Fruit fly (Drosophila melanogaster) whole organism, embryonic: ENCODE measurements around the gene CG4313.

Source experiments
- B-H2 ChIP-seq: fragments of 200-800 bp; sonication (Bioruptor generic); optimal IDR thresholded peaks from 2 replicates; lab custom pipeline; 2018; ENCODE audit warnings: missing biosample characterization, mild to moderate bottlenecking, missing genetic modification characterization
- Bgb ChIP-seq: fragments of 200-800 bp; sonication (Bioruptor generic); IDR thresholded peaks from 2 replicates; pipeline ENCODE4 v1.3.6; 2022; ENCODE audit warnings: missing biosample characterization, missing genetic modification characterization; ENCODE audit not compliant: partially characterized antibody
- Bteb2 ChIP-seq: fragments of 200-800 bp; sonication (Bioruptor generic); optimal IDR thresholded peaks from 2 replicates; lab custom pipeline; 2016; ENCODE audit warnings: missing biosample characterization, missing genetic modification characterization
- CG10321 ChIP-seq: fragments of 200-800 bp; sonication (Bioruptor generic); IDR thresholded peaks from 2 replicates; pipeline ENCODE4 v1.3.6; 2022; ENCODE audit warnings: missing biosample characterization, missing genetic modification characterization
- CG10366 ChIP-seq: fragments of 200-800 bp; sonication (Bioruptor generic); IDR thresholded peaks from 2 replicates; pipeline ENCODE4 v1.3.6; 2022; ENCODE audit warnings: missing biosample characterization, missing genetic modification characterization
- CG10431 ChIP-seq: fragments of 200-800 bp; sonication (Bioruptor generic); optimal IDR thresholded peaks from 3 replicates; lab custom pipeline; 2018; ENCODE audit warnings: missing biosample characterization, mild to moderate bottlenecking, missing genetic modification characterization
- CG10959 ChIP-seq: fragments of 200-800 bp; sonication (Bioruptor generic); IDR thresholded peaks from 2 replicates; pipeline ENCODE4 v1.3.6; 2022; ENCODE audit warnings: missing biosample characterization, missing genetic modification characterization
- CG12391 ChIP-seq: fragments of 200-800 bp; sonication (Bioruptor generic); optimal IDR thresholded peaks from 3 replicates; lab custom pipeline; 2018; ENCODE audit warnings: missing biosample characterization, mild to moderate bottlenecking, missing genetic modification characterization, moderate library complexity
- CG12942 ChIP-seq: fragments of 200-800 bp; sonication (Bioruptor generic); optimal IDR thresholded peaks from 3 replicates; lab custom pipeline; 2016; ENCODE audit warnings: missing biosample characterization, missing genetic modification characterization
- CG14441 ChIP-seq: fragments of 200-800 bp; sonication (Bioruptor generic); IDR thresholded peaks from 2 replicates; pipeline ENCODE4 v1.3.6; 2022; ENCODE audit warnings: missing biosample characterization, missing genetic modification characterization
- CG1529 ChIP-seq: fragments of 200-800 bp; sonication (Bioruptor generic); optimal IDR thresholded peaks from 3 replicates; lab custom pipeline; 2018; ENCODE audit warnings: missing biosample characterization, missing genetic modification characterization
- CG1602 ChIP-seq: fragments of 200-800 bp; sonication (Bioruptor generic); optimal IDR thresholded peaks from 3 replicates; lab custom pipeline; 2016; ENCODE audit warnings: missing biosample characterization, missing genetic modification characterization
- CG16863 ChIP-seq: fragments of 200-800 bp; sonication (Bioruptor generic); optimal IDR thresholded peaks from 3 replicates; lab custom pipeline; 2016; ENCODE audit warnings: missing biosample characterization, missing genetic modification characterization
- CG2129 ChIP-seq: fragments of 200-800 bp; sonication (Bioruptor generic); IDR thresholded peaks from 2 replicates; pipeline ENCODE4 v1.3.6; 2022; ENCODE audit warnings: missing biosample characterization, missing genetic modification characterization; ENCODE audit not compliant: partially characterized antibody
- CG2889 ChIP-seq: fragments of 200-800 bp; sonication (Bioruptor generic); IDR thresholded peaks from 3 replicates; pipeline ENCODE4 v1.3.6; 2022; ENCODE audit warnings: missing biosample characterization, missing genetic modification characterization
- CG31224 ChIP-seq: fragments of 200-800 bp; sonication (Bioruptor generic); IDR thresholded peaks from 2 replicates; pipeline ENCODE4 v1.3.6; 2022; ENCODE audit warnings: missing biosample characterization, missing genetic modification characterization
- CG31365 ChIP-seq: fragments of 200-800 bp; sonication (Bioruptor generic); optimal IDR thresholded peaks from 2 replicates; lab custom pipeline; 2018; ENCODE audit warnings: missing biosample characterization, mild to moderate bottlenecking, missing genetic modification characterization
- CG4360 ChIP-seq: fragments of 200-800 bp; sonication (Bioruptor generic); IDR thresholded peaks from 2 replicates; pipeline ENCODE4 v1.3.6; 2022; ENCODE audit warnings: missing biosample characterization, missing genetic modification characterization
- CG4820 ChIP-seq: fragments of 200-800 bp; sonication (Bioruptor generic); optimal IDR thresholded peaks from 3 replicates; lab custom pipeline; 2016; ENCODE audit warnings: missing biosample characterization, missing genetic modification characterization
- CG4854 ChIP-seq: fragments of 200-800 bp; sonication (Bioruptor generic); optimal IDR thresholded peaks from 2 replicates; lab custom pipeline; 2016; ENCODE audit warnings: missing biosample characterization, missing genetic modification characterization, inconsistent platforms
- CG6791 ChIP-seq: fragments of 200-800 bp; sonication (Bioruptor generic); IDR thresholded peaks from 3 replicates; pipeline ENCODE4 v1.3.6; 2022; ENCODE audit warnings: missing biosample characterization, missing genetic modification characterization; ENCODE audit not compliant: partially characterized antibody
- CG6813 ChIP-seq: fragments of 200-800 bp; sonication (Bioruptor generic); optimal IDR thresholded peaks from 2 replicates; lab custom pipeline; 2017; ENCODE audit warnings: missing biosample characterization, missing genetic modification characterization, mild to moderate bottlenecking, moderate library complexity, missing genetic modification reagents
- CG6854 ChIP-seq: fragments of 200-800 bp; sonication (Bioruptor generic); optimal IDR thresholded peaks from 3 replicates; lab custom pipeline; 2017; ENCODE audit warnings: missing biosample characterization, mild to moderate bottlenecking, missing genetic modification characterization
- CG7928 ChIP-seq: fragments of 200-800 bp; sonication (Bioruptor generic); optimal IDR thresholded peaks from 2 replicates; lab custom pipeline; 2017; ENCODE audit warnings: missing biosample characterization, mild to moderate bottlenecking, missing genetic modification characterization
- Dad ChIP-seq: fragments of 200-800 bp; sonication (Bioruptor generic); optimal IDR thresholded peaks from 3 replicates; lab custom pipeline; 2016; ENCODE audit warnings: missing biosample characterization, missing genetic modification characterization
- Dek ChIP-seq: fragments of 200-800 bp; sonication (Bioruptor generic); optimal IDR thresholded peaks from 3 replicates; lab custom pipeline; 2019; ENCODE audit warnings: missing biosample characterization, mild to moderate bottlenecking, missing genetic modification characterization, moderate library complexity
- Gsc ChIP-seq: fragments of 200-800 bp; sonication (Bioruptor generic); IDR thresholded peaks from 2 replicates; pipeline ENCODE4 v1.3.6; 2022; ENCODE audit warnings: missing biosample characterization, missing genetic modification characterization
- NC2β ChIP-seq: fragments of 200-800 bp; sonication (Bioruptor generic); optimal IDR thresholded peaks from 2 replicates; lab custom pipeline; 2016; ENCODE audit warnings: missing biosample characterization, missing genetic modification characterization
- NK7.1 ChIP-seq: fragments of 200-800 bp; sonication (Bioruptor generic); optimal IDR thresholded peaks from 3 replicates; lab custom pipeline; 2016; ENCODE audit warnings: missing biosample characterization, missing genetic modification characterization
- Nf-YC ChIP-seq: fragments of 200-800 bp; optimal IDR thresholded peaks from 3 replicates; lab custom pipeline; 2019; ENCODE audit warnings: missing biosample characterization, mild to moderate bottlenecking, missing genetic modification characterization, moderate library complexity
- Optix ChIP-seq: fragments of 200-800 bp; sonication (Bioruptor generic); IDR thresholded peaks from 3 replicates; pipeline ENCODE4 v1.3.6; 2022; ENCODE audit warnings: missing biosample characterization, missing genetic modification characterization
- Sin3A ChIP-seq: fragments of >200 bp; optimal IDR thresholded peaks from 2 replicates; lab custom pipeline; 2018
- Xbp1 ChIP-seq: fragments of 200-800 bp; sonication (Bioruptor generic); optimal IDR thresholded peaks from 3 replicates; lab custom pipeline; 2016; ENCODE audit warnings: missing biosample characterization, mild to moderate bottlenecking, missing genetic modification characterization
- ap ChIP-seq: fragments of 200-800 bp; sonication (Bioruptor generic); IDR thresholded peaks from 2 replicates; pipeline ENCODE4 v1.3.6; 2022; ENCODE audit warnings: missing biosample characterization, missing genetic modification characterization
- fd102C ChIP-seq: fragments of 200-800 bp; sonication (Bioruptor generic); optimal IDR thresholded peaks from 2 replicates; lab custom pipeline; 2018; ENCODE audit warnings: missing biosample characterization, mild to moderate bottlenecking, missing genetic modification characterization, moderate library complexity
- fru ChIP-seq: fragments of >200 bp; optimal IDR thresholded peaks from 2 replicates; lab custom pipeline; 2017
- gsb ChIP-seq: fragments of 200-800 bp; sonication (Bioruptor generic); IDR thresholded peaks from 2 replicates; pipeline ENCODE4 v1.3.6; 2022; ENCODE audit warnings: missing biosample characterization, missing genetic modification characterization
- ind ChIP-seq: fragments of 200-800 bp; sonication (Bioruptor generic); optimal IDR thresholded peaks from 3 replicates; lab custom pipeline; 2016; ENCODE audit warnings: missing biosample characterization, missing genetic modification characterization
- kah ChIP-seq: fragments of 200-800 bp; sonication (Bioruptor generic); optimal IDR thresholded peaks from 2 replicates; lab custom pipeline; 2018; ENCODE audit warnings: missing biosample characterization, mild to moderate bottlenecking, missing genetic modification characterization
- ken ChIP-seq: fragments of 200-800 bp; sonication (Bioruptor generic); IDR thresholded peaks from 3 replicates; pipeline ENCODE4 v1.3.6; 2022; ENCODE audit warnings: missing biosample characterization, missing genetic modification characterization
- lab ChIP-seq: fragments of 200-800 bp; sonication (Bioruptor generic); optimal IDR thresholded peaks from 3 replicates; lab custom pipeline; 2017; ENCODE audit warnings: missing biosample characterization, missing genetic modification characterization, mild to moderate bottlenecking, moderate library complexity, missing genetic modification reagents
- lov ChIP-seq, 2 experiments: fragments of 200-800 bp in 1 of 2; fragments of >200 bp in 1 of 2; sonication (Bioruptor generic) in 1 of 2; IDR thresholded peaks in 1 of 2; optimal IDR thresholded peaks in 1 of 2; 2 replicates in 1 of 2; 3 replicates in 1 of 2; pipeline versions ENCODE4 v1.3.6 to Lab custom; 2017 to 2022; ENCODE audit warnings: missing biosample characterization in 1 of 2, missing genetic modification characterization in 1 of 2
- oc ChIP-seq: fragments of 200-800 bp; sonication (Bioruptor generic); optimal IDR thresholded peaks from 2 replicates; lab custom pipeline; 2018; ENCODE audit warnings: missing biosample characterization, mild to moderate bottlenecking, missing genetic modification characterization, moderate library complexity
- pan ChIP-seq, 4 experiments: fragments of >200 bp in 3 of 4; fragments of 200-800 bp in 1 of 4; sonication (Bioruptor generic) in 1 of 4; optimal IDR thresholded peaks in 3 of 4; IDR thresholded peaks in 1 of 4; 2 replicates each; pipeline versions ENCODE4 v1.3.6 to Lab custom; 2017 to 2022; ENCODE audit warnings: missing biosample characterization in 2 of 4, missing genetic modification characterization in 2 of 4, mixed read lengths in 1 of 4
- pho ChIP-seq: fragments of 200-800 bp; sonication (Bioruptor generic); optimal IDR thresholded peaks from 2 replicates; lab custom pipeline; 2016; ENCODE audit warnings: missing biosample characterization, missing genetic modification characterization
- scrt ChIP-seq: fragments of 200-800 bp; sonication (Bioruptor generic); optimal IDR thresholded peaks from 2 replicates; lab custom pipeline; 2018; ENCODE audit warnings: missing biosample characterization, mild to moderate bottlenecking, missing genetic modification characterization, moderate library complexity
- sob ChIP-seq: fragments of 200-800 bp; sonication (Bioruptor generic); IDR thresholded peaks from 2 replicates; pipeline ENCODE4 v1.3.6; 2022; ENCODE audit warnings: missing biosample characterization, missing genetic modification characterization
- z ChIP-seq: fragments of 200-800 bp; sonication (Bioruptor generic); IDR thresholded peaks from 3 replicates; pipeline ENCODE4 v1.3.6; 2022; ENCODE audit warnings: missing biosample characterization, missing genetic modification characterization
- zen2 ChIP-seq: fragments of 200-800 bp; sonication (Bioruptor generic); IDR thresholded peaks from 3 replicates; pipeline ENCODE4 v1.3.6; 2022; ENCODE audit warnings: missing biosample characterization, missing genetic modification characterization; ENCODE audit not compliant: partially characterized antibody

Gene CG4313

DNA sequence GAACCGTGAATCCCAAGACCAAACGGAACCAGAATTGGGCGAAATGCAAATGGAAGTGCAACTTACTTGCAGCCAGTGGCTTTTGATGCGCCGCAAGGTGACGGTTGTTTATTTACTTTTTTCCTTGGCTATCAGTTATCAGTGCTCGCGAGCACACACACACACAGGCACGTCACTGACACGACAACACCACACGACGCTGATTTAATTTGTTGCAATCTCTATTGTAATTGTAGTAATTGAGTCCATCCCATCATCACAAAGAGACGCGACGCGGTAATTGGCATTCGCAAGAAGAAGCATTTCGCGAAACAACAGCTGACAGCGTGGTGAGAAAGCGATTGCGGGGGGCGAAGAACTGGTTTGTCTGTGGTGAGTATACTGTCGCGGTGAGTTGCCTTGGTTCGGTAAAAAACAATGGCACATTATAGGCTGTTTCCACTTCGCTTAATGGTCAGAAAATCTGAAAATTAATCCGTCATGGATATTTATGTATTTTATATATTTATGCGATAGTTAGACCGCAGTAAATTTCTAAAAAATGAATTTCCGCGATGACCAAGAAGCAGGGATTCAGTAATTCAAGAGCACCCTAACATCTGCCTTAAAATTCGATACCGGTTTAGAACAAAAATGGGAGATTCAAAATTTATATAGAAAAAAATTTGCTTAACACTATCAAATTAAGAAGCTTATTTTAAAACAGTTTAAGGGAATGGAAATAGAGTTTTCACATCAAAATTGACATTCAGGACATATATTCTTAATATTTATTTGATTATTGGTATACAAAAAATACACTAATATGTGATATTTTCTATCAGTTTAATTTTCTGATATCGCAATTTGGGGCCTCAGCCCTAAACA, 546 bp downstream of the CG4313 start, which contains the start of the genes Actn and usp (continued):
- no peak for TF ChIP-seq CG2889 (GFP tag; lab: Robert Waterston, UW)
- peak; percentile 11 for TF ChIP-seq oc (tag; lab: Kevin White, UChicago)
- TF ChIP-seq scrt (GFP tag; lab: Kevin White, UChicago): no peak
- no peak for TF ChIP-seq lov (optimal IDR thresholded peaks at IDR 0.05; lab: Kevin White, UChicago)
- no peak for TF ChIP-seq lov (GFP tag; IDR thresholded peaks at IDR 0.05; lab: Robert Waterston, UW)
- TF ChIP-seq kah (GFP tag; lab: Kevin White, UChicago): no peak
- no peak for TF ChIP-seq zen2
- TF ChIP-seq NK7.1 (GFP tag; lab: Kevin White, UChicago): no peak
- TF ChIP-seq B-H2 (GFP tag; lab: Kevin White, UChicago): no peak
- TF ChIP-seq CG10431 (GFP tag; lab: Kevin White, UChicago): no peak
- no peak for TF ChIP-seq CG1529 (GFP tag; lab: Kevin White, UChicago)
- TF ChIP-seq ken (GFP tag; lab: Robert Waterston, UW): no peak
- TF ChIP-seq Gsc (GFP tag; lab: Robert Waterston, UW): no peak
- TF ChIP-seq CG6854 (GFP tag; lab: Kevin White, UChicago): no peak
- no peak for TF ChIP-seq CG6791 (GFP tag; lab: Robert Waterston, UW)
- TF ChIP-seq ind: peak; percentile 23
- TF ChIP-seq CG2129 (GFP tag; lab: Robert Waterston, UW): no peak
- no peak for TF ChIP-seq ap (GFP tag; lab: Robert Waterston, UW)
- no peak for TF ChIP-seq Sin3A
- no peak for TF ChIP-seq lab (GFP tag; lab: Kevin White, UChicago)
- no peak for TF ChIP-seq gsb (GFP tag; lab: Robert Waterston, UW)
- no peak for TF ChIP-seq CG4820 (GFP tag; lab: Kevin White, UChicago)
- TF ChIP-seq CG16863 (GFP tag; lab: Kevin White, UChicago): no peak
- no peak for TF ChIP-seq CG10959 (GFP tag; lab: Robert Waterston, UW)
- no peak; the same call in 1 of the 2 replicates for TF ChIP-seq Bgb (GFP tag; lab: Robert Waterston, UW)
- TF ChIP-seq CG12942 (GFP tag; lab: Kevin White, UChicago): no peak
- TF ChIP-seq fru (lab: Kevin White, UChicago): no peak
- TF ChIP-seq CG10366 (GFP tag; lab: Robert Waterston, UW): 0 out of 2 replicates have a peak, but pooled peaks have one; percentile 17
- TF ChIP-seq Optix: no peak
- peak; percentile 28 for TF ChIP-seq Xbp1 (GFP tag; lab: Kevin White, UChicago)
- TF ChIP-seq Nf-YC (tag; lab: Kevin White, UChicago): peak; percentile 16
- TF ChIP-seq CG1602 (GFP tag; lab: Kevin White, UChicago): no peak
- no peak for TF ChIP-seq pho (GFP tag; lab: Kevin White, UChicago)
- peak; percentile 53 for TF ChIP-seq CG12391 (tag; lab: Kevin White, UChicago)
- TF ChIP-seq fd102C (GFP tag; lab: Kevin White, UChicago): no peak
- TF ChIP-seq NC2β: no peak
- no peak for TF ChIP-seq CG4360 (GFP tag; lab: Robert Waterston, UW)
- TF ChIP-seq Bteb2: no peak
- no peak for TF ChIP-seq CG31224 (GFP tag; lab: Robert Waterston, UW)
- no peak for TF ChIP-seq Dek (tag; lab: Kevin White, UChicago)
- TF ChIP-seq sob (GFP tag; lab: Robert Waterston, UW): peak; percentile 22; the same call in 1 of the 2 replicates
- TF ChIP-seq CG6813: no peak
- TF ChIP-seq CG14441 (GFP tag; lab: Robert Waterston, UW): 0 out of 2 replicates have a peak, but pooled peaks have one; percentile 5
- TF ChIP-seq pan (optimal IDR thresholded peaks at IDR 0.05; lab: Kevin White, UChicago): no peak
- TF ChIP-seq pan (GFP tag; optimal IDR thresholded peaks at IDR 0.05 in 1 of 2, IDR thresholded peaks at IDR 0.05 in 1 of 2): no peak
- no peak for TF ChIP-seq CG4854 (GFP tag; lab: Kevin White, UChicago)
- TF ChIP-seq CG10321 (GFP tag; lab: Robert Waterston, UW): no peak
- TF ChIP-seq z (GFP tag; lab: Robert Waterston, UW): no peak
- no peak for TF ChIP-seq CG7928 (GFP tag; lab: Kevin White, UChicago)
- TF ChIP-seq Dad (GFP tag; lab: Kevin White, UChicago): no peak
- TF ChIP-seq CG31365 (tag; lab: Kevin White, UChicago): no peak
